Worm (Caenorhabditis elegans) whole organism, early embryonic: Measurements from ENCODE around the gene F46C5.2.

Source experiments
- B0310.2 ChIP-seq: sonication (generic microtip); optimal IDR thresholded peaks from 2 replicates; lab custom pipeline; 2016; ENCODE audit warnings: mild to moderate bottlenecking, missing genetic modification characterization, missing compliant biosample characterization
- F13C5.2 ChIP-seq: sonication (generic microtip); optimal IDR thresholded peaks from 2 replicates; lab custom pipeline; 2017; ENCODE audit warnings: mild to moderate bottlenecking, missing genetic modification characterization, inconsistent platforms, missing compliant biosample characterization
- aly-1 ChIP-seq: sonication (generic microtip); optimal IDR thresholded peaks from 2 replicates; lab custom pipeline; 2016; ENCODE audit warnings: missing genetic modification characterization, missing compliant biosample characterization
- ama-1 ChIP-seq: fragments of 150-350 bp; optimal IDR thresholded peaks from 2 replicates; lab custom pipeline; 2014
- ceh-13 ChIP-seq: fragments of 200-800 bp; sonication (Bioruptor generic); optimal IDR thresholded peaks from 2 replicates; lab custom pipeline; 2018; ENCODE audit warnings: mild to moderate bottlenecking, missing genetic modification characterization, missing compliant biosample characterization
- ceh-36 ChIP-seq: sonication (generic microtip); optimal IDR thresholded peaks from 2 replicates; lab custom pipeline; 2016; ENCODE audit warnings: missing genetic modification characterization, inconsistent platforms, missing compliant biosample characterization
- ets-7 ChIP-seq: sonication (generic microtip); optimal IDR thresholded peaks from 2 replicates; lab custom pipeline; 2016; ENCODE audit warnings: missing genotype, missing genetic modification characterization, missing compliant biosample characterization
- flt-1 ChIP-seq: fragments of 200-800 bp; sonication (Bioruptor generic); IDR thresholded peaks from 2 replicates; pipeline ENCODE4 v1.3.6; 2022; ENCODE audit warnings: missing genetic modification characterization, missing compliant biosample characterization
- hmbx-1 ChIP-seq: sonication (generic microtip); optimal IDR thresholded peaks from 2 replicates; lab custom pipeline; 2016; ENCODE audit warnings: mild to moderate bottlenecking, missing genetic modification characterization, missing compliant biosample characterization
- hmg-4 ChIP-seq: fragments of 200-800 bp; sonication (Bioruptor generic); optimal IDR thresholded peaks from 2 replicates; lab custom pipeline; 2018; ENCODE audit warnings: mild to moderate bottlenecking, missing genetic modification characterization, missing compliant biosample characterization
- hnd-1 ChIP-seq: sonication (generic microtip); optimal IDR thresholded peaks from 2 replicates; lab custom pipeline; 2016; ENCODE audit warnings: missing genetic modification characterization, missing compliant biosample characterization
- pes-1 ChIP-seq: fragments of 200-800 bp; sonication (Bioruptor generic); IDR thresholded peaks from 2 replicates; pipeline ENCODE4 v1.3.6; 2022; ENCODE audit warnings: missing genetic modification reagents, missing genetic modification characterization, missing compliant biosample characterization
- scrt-1 ChIP-seq: fragments of 200-800 bp; sonication (Bioruptor generic); IDR thresholded peaks from 2 replicates; pipeline ENCODE4 v1.3.6; 2022; ENCODE audit warnings: missing genetic modification characterization, missing compliant biosample characterization
- sea-1 ChIP-seq: fragments of 200-800 bp; sonication (Bioruptor generic); conservative IDR thresholded peaks from 2 replicates; pipeline ENCODE4 v1.3.6; 2022; ENCODE audit warnings: missing genetic modification characterization, missing compliant biosample characterization
- tbx-11 ChIP-seq: fragments of 200-800 bp; sonication (Bioruptor generic); IDR thresholded peaks from 2 replicates; pipeline ENCODE4 v1.3.6; 2022; ENCODE audit warnings: missing genetic modification characterization, missing compliant biosample characterization
- tbx-37 ChIP-seq: fragments of 200-800 bp; sonication (Bioruptor generic); conservative IDR thresholded peaks from 2 replicates; pipeline ENCODE4 v1.3.6; 2022; ENCODE audit warnings: missing genetic modification reagents, missing genetic modification characterization, missing compliant biosample characterization
- tra-4 ChIP-seq: sonication (generic microtip); optimal IDR thresholded peaks from 2 replicates; lab custom pipeline; 2017; ENCODE audit warnings: missing genetic modification characterization, missing compliant biosample characterization

Gene F46C5.2

ce11 chrII:8822711-8823110, 6.4 kb downstream of the F46C5.2 start:
- TF ChIP-seq hmg-4 (GFP tag; lab: Kevin White, UChicago) (no peak), B0310.2 (no peak), tbx-37 (GFP tag; lab: Robert Waterston, UW) (no peak), hmbx-1 (tag; lab: Kevin White, UChicago) (no peak), aly-1 (tag; lab: Kevin White, UChicago) (no peak), tra-4 (no peak), ceh-36 (tag; lab: Kevin White, UChicago) (no peak), ceh-13 (GFP tag; lab: Kevin White, UChicago) (no peak), pes-1 (GFP tag; lab: Robert Waterston, UW) (no peak), hnd-1 (tag; lab: Kevin White, UChicago) (no peak), sea-1 (GFP tag; lab: Robert Waterston, UW) (no peak), flt-1 (GFP tag; lab: Robert Waterston, UW) (no peak), ets-7 (tag; lab: Kevin White, UChicago) (no peak), F13C5.2 (tag; lab: Kevin White, UChicago) (no peak), scrt-1 (GFP tag; lab: Robert Waterston, UW) (no peak), ama-1 (lab: Kevin White, UChicago) (no peak), tbx-11 (no peak)

- no peak for TF ChIP-seq tra-4
Measured at ce11 chrII:8821140-8821595, 7.9 kb downstream of the F46C5.2 start, which contains the start of gene F46C5.1. F46C5.1 (minus strand) TSS chrII:8821190.

- no peak for TF ChIP-seq tbx-11
- no peak for TF ChIP-seq sea-1 (GFP tag; lab: Robert Waterston, UW)
- TF ChIP-seq B0310.2 = no peak
- no peak for TF ChIP-seq hmg-4 (GFP tag; lab: Kevin White, UChicago)
- TF ChIP-seq pes-1 (GFP tag; lab: Robert Waterston, UW) = no peak
- TF ChIP-seq hmbx-1 (tag; lab: Kevin White, UChicago) = no peak
- TF ChIP-seq ceh-13 (GFP tag; lab: Kevin White, UChicago) = no peak
- no peak for TF ChIP-seq tra-4
- TF ChIP-seq ama-1 (lab: Kevin White, UChicago) = no peak
- no peak for TF ChIP-seq ets-7 (tag; lab: Kevin White, UChicago)
- TF ChIP-seq tbx-37 (GFP tag; lab: Robert Waterston, UW) = no peak
- TF ChIP-seq flt-1 (GFP tag; lab: Robert Waterston, UW) = no peak
- no peak for TF ChIP-seq F13C5.2 (tag; lab: Kevin White, UChicago)
- no peak for TF ChIP-seq aly-1 (tag; lab: Kevin White, UChicago)
- TF ChIP-seq hnd-1 (tag; lab: Kevin White, UChicago) = no peak
- TF ChIP-seq scrt-1 (GFP tag; lab: Robert Waterston, UW) = no peak
- TF ChIP-seq ceh-36 (tag; lab: Kevin White, UChicago) = no peak
Measured at ce11 chrII:8820126-8820972, 8.7 kb downstream of the F46C5.2 start.

- TF ChIP-seq tra-4 = no peak
Measured at ce11 chrII:8818978-8819896, 9.9 kb downstream of the F46C5.2 start, which contains the start of gene F46C5.10. F46C5.10 (minus strand) TSS chrII:8819028.

- TF ChIP-seq B0310.2 (no peak), ceh-36 (tag; lab: Kevin White, UChicago) (no peak), tra-4 (no peak), tbx-37 (GFP tag; lab: Robert Waterston, UW) (no peak), F13C5.2 (tag; lab: Kevin White, UChicago) (no peak)
Measured at ce11 chrII:8818257-8818656, 10.8 kb downstream of the F46C5.2 start.

ce11 chrII:8817225-8817624, 11.9 kb downstream of the F46C5.2 start:
- TF ChIP-seq tbx-37 (GFP tag; lab: Robert Waterston, UW) (no peak), flt-1 (GFP tag; lab: Robert Waterston, UW) (no peak), tra-4 (no peak), tbx-11 (no peak), ets-7 (tag; lab: Kevin White, UChicago) (no peak), aly-1 (tag; lab: Kevin White, UChicago) (no peak), hnd-1 (tag; lab: Kevin White, UChicago) (no peak), hmg-4 (GFP tag; lab: Kevin White, UChicago) (no peak), scrt-1 (GFP tag; lab: Robert Waterston, UW) (no peak), ceh-36 (tag; lab: Kevin White, UChicago) (no peak), ama-1 (lab: Kevin White, UChicago) (no peak), hmbx-1 (tag; lab: Kevin White, UChicago) (no peak), F13C5.2 (tag; lab: Kevin White, UChicago) (no peak), B0310.2 (no peak)

- TF ChIP-seq hmg-4 (GFP tag; lab: Kevin White, UChicago) = no peak
- TF ChIP-seq ets-7 (tag; lab: Kevin White, UChicago) = no peak
- no peak for TF ChIP-seq tra-4
- TF ChIP-seq hmbx-1 (tag; lab: Kevin White, UChicago) = no peak
- TF ChIP-seq scrt-1 (GFP tag; lab: Robert Waterston, UW) = no peak
- TF ChIP-seq hnd-1 (tag; lab: Kevin White, UChicago) = no peak
- TF ChIP-seq ceh-13 (GFP tag; lab: Kevin White, UChicago) = no peak
- no peak for TF ChIP-seq ceh-36 (tag; lab: Kevin White, UChicago)
- no peak for TF ChIP-seq aly-1 (tag; lab: Kevin White, UChicago)
- no peak for TF ChIP-seq B0310.2
- TF ChIP-seq sea-1 (GFP tag; lab: Robert Waterston, UW) = no peak
- TF ChIP-seq tbx-11 = no peak
- TF ChIP-seq flt-1 (GFP tag; lab: Robert Waterston, UW) = no peak
- TF ChIP-seq tbx-37 (GFP tag; lab: Robert Waterston, UW) = no peak
- TF ChIP-seq pes-1 (GFP tag; lab: Robert Waterston, UW) = no peak
- TF ChIP-seq ama-1 (lab: Kevin White, UChicago) = no peak
- TF ChIP-seq F13C5.2 (tag; lab: Kevin White, UChicago) = no peak
Measured at ce11 chrII:8814231-8814630, 14.9 kb downstream of the F46C5.2 start.
